Fruit fly (Drosophila melanogaster): ENCODE data around the gene Es2.
A peak's percentile ranks its signal among the peaks of the same experiment; 100 is the strongest.

Gene Es2

dm6 chrX:8464378-8465036 lies 3.2 kb downstream of the Es2 start, which contains the start of gene Sptr:
Sptr (minus strand) TSS chrX:8464438.
- TF ChIP-seq CG33017 (tag; optimal IDR thresholded peaks at IDR 0.05) = peak; percentile 94
- peak; percentile 92 for TF ChIP-seq Mnt (GFP tag; optimal IDR thresholded peaks at IDR 0.05)
- peak; percentile 92 for TF ChIP-seq tj (GFP tag; optimal IDR thresholded peaks at IDR 0.05)
- TF ChIP-seq cnc (optimal IDR thresholded peaks at IDR 0.05) = no peak
- peak; percentile 92 for TF ChIP-seq pad (GFP tag; optimal IDR thresholded peaks at IDR 0.05)
- peak; percentile 99 for TF ChIP-seq Crg-1 (GFP tag; optimal IDR thresholded peaks at IDR 0.05)
- TF ChIP-seq CG14711 (tag; optimal IDR thresholded peaks at IDR 0.05) = peak; percentile 97
- TF ChIP-seq toe (GFP tag; optimal IDR thresholded peaks at IDR 0.05) = peak; percentile 90
- TF ChIP-seq CG5204 (GFP tag; optimal IDR thresholded peaks at IDR 0.05) = peak; percentile 87
- peak; percentile 97 for TF ChIP-seq kay (GFP tag; ENCODE audit: borderline replicate concordance)
- peak; percentile 99 for TF ChIP-seq CG7101 (tag; optimal IDR thresholded peaks at IDR 0.05)
- peak; percentile 100 for TF ChIP-seq CG11617 (GFP tag; optimal IDR thresholded peaks at IDR 0.05)
- peak; percentile 72 for TF ChIP-seq Clk (GFP tag; optimal IDR thresholded peaks at IDR 0.05)
- peak; percentile 100 for TF ChIP-seq bab1 (GFP tag; optimal IDR thresholded peaks at IDR 0.05)
- peak; percentile 96 for TF ChIP-seq Hr96 (GFP tag; optimal IDR thresholded peaks at IDR 0.05)
- TF ChIP-seq CG12768 (GFP tag; optimal IDR thresholded peaks at IDR 0.05) = peak; percentile 92
- TF ChIP-seq CG1620 (GFP tag; optimal IDR thresholded peaks at IDR 0.05) = peak; percentile 100
- TF ChIP-seq CG7045 (GFP tag; optimal IDR thresholded peaks at IDR 0.05) = peak; percentile 91
- peak; percentile 82 for TF ChIP-seq cic (GFP tag; optimal IDR thresholded peaks at IDR 0.05)
- TF ChIP-seq ovo (GFP tag; optimal IDR thresholded peaks at IDR 0.05) = peak; percentile 99

dm6 chrX:8466729-8467215 lies 5.5 kb downstream of the Es2 start:
- no peak for TF ChIP-seq kay (GFP tag; ENCODE audit: borderline replicate concordance)
- no peak for TF ChIP-seq CG33017 (tag; optimal IDR thresholded peaks at IDR 0.05)
- TF ChIP-seq CG14711 (tag; optimal IDR thresholded peaks at IDR 0.05) = no peak
- no peak for TF ChIP-seq CG1620 (GFP tag; optimal IDR thresholded peaks at IDR 0.05)
- no peak for TF ChIP-seq Crg-1 (GFP tag; optimal IDR thresholded peaks at IDR 0.05)
- TF ChIP-seq CG11617 (GFP tag; optimal IDR thresholded peaks at IDR 0.05) = no peak
- TF ChIP-seq bab1 (GFP tag; optimal IDR thresholded peaks at IDR 0.05) = peak; percentile 32
- no peak for TF ChIP-seq cnc (optimal IDR thresholded peaks at IDR 0.05)

- TF ChIP-seq CG11617 (GFP tag; optimal IDR thresholded peaks at IDR 0.05) = no peak
Measured at dm6 chrX:8468962-8469459, 7.7 kb downstream of the Es2 start, which contains the start of gene CG12116. CG12116 (minus strand) TSS chrX:8469012.

- TF ChIP-seq kay (GFP tag; ENCODE audit: borderline replicate concordance) = peak; percentile 67
- no peak for TF ChIP-seq CG1620 (GFP tag; optimal IDR thresholded peaks at IDR 0.05)
- no peak for TF ChIP-seq cic (GFP tag; optimal IDR thresholded peaks at IDR 0.05)
Measured at dm6 chrX:8469606-8470005, 8.3 kb downstream of the Es2 start.

dm6 chrX:8470588-8470987 lies 9.3 kb downstream of the Es2 start, which contains the start of gene Cp7Fa:
Cp7Fa (plus strand) TSS chrX:8470888.
- no peak for TF ChIP-seq ovo (GFP tag; optimal IDR thresholded peaks at IDR 0.05)
- no peak for TF ChIP-seq tj (GFP tag; optimal IDR thresholded peaks at IDR 0.05)
- TF ChIP-seq pad (GFP tag; optimal IDR thresholded peaks at IDR 0.05) = no peak
- TF ChIP-seq Clk (GFP tag; optimal IDR thresholded peaks at IDR 0.05) = no peak
- peak; percentile 20 for TF ChIP-seq bab1 (GFP tag; optimal IDR thresholded peaks at IDR 0.05)
- no peak for TF ChIP-seq Hr96 (GFP tag; optimal IDR thresholded peaks at IDR 0.05)
- TF ChIP-seq CG1620 (GFP tag; optimal IDR thresholded peaks at IDR 0.05) = peak; percentile 4
- no peak for TF ChIP-seq CG7101 (tag; optimal IDR thresholded peaks at IDR 0.05)

DNA sequence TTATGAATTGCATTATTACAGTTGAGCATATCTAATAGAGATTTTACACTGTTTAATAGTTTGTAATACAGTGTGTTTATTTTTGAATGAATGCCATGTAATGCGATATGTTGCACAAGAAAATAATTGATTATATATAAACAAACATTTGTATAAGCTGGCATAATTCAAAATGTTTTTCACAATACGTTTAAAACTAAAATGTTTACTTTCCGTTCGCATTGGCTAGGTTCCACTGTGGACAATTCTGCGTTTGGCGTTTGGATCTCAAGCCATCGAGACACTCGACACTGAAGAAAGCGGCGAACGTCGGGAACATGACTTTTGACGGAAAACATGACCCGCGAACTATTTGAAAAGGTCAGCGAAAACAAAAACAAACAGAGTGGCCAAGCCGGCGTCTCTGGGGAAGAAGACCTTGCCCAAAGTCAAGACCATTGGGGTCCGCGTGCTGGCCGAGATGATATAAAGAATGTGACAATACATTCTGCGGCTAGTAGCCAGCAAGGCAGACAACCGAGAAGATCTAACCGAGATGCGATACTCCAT lies 12.1 kb downstream of the Es2 start, which contains the start of gene Cp7Fb:
Cp7Fb (plus strand) TSS at position 499 of the 549 bp plus-strand sequence.
- TF ChIP-seq Crg-1 (GFP tag; optimal IDR thresholded peaks at IDR 0.05) = peak; percentile 56
- TF ChIP-seq cnc (optimal IDR thresholded peaks at IDR 0.05) = no peak
- TF ChIP-seq CG14711 (tag; optimal IDR thresholded peaks at IDR 0.05) = peak; percentile 35
- peak; percentile 99 for TF ChIP-seq bab1 (GFP tag; optimal IDR thresholded peaks at IDR 0.05)
- TF ChIP-seq tj (GFP tag; optimal IDR thresholded peaks at IDR 0.05) = peak; percentile 35
- TF ChIP-seq CG33017 (tag; optimal IDR thresholded peaks at IDR 0.05) = no peak
- peak; percentile 50 for TF ChIP-seq CG1620 (GFP tag; optimal IDR thresholded peaks at IDR 0.05)
- TF ChIP-seq CG12768 (GFP tag; optimal IDR thresholded peaks at IDR 0.05) = no peak
- no peak for TF ChIP-seq toe (GFP tag; optimal IDR thresholded peaks at IDR 0.05)

dm6 chrX:8475657-8476056 lies 14.4 kb downstream of the Es2 start:
- no peak for TF ChIP-seq CG11617 (GFP tag; optimal IDR thresholded peaks at IDR 0.05)
- TF ChIP-seq tj (GFP tag; optimal IDR thresholded peaks at IDR 0.05) = peak; percentile 93
